Fruit fly (Drosophila melanogaster): ENCODE results near the gene CG31668.

- TF ChIP-seq CTCF (optimal IDR thresholded peaks at IDR 0.05): no peak
- TF ChIP-seq CG8478 (optimal IDR thresholded peaks at IDR 0.05): no peak
These were observed 22.3 kb upstream of the CG31668 start for dm6 chr2L:2228179-2228849.
